Worm (Caenorhabditis elegans) whole organism, young adult: ENCODE data around the gene fkb-1.

Experiments used
- C06A6.2 ChIP-seq: fragments of 200-800 bp; sonication (Bioruptor generic); conservative IDR thresholded peaks from 2 replicates; pipeline ENCODE4 v1.3.6; 2022; ENCODE audit warnings: missing genetic modification characterization, missing compliant biosample characterization
- F10E7.11 ChIP-seq: sonication (generic microtip); optimal IDR thresholded peaks from 2 replicates; lab custom pipeline; 2017; ENCODE audit warnings: mild to moderate bottlenecking, missing genetic modification characterization, moderate library complexity, missing compliant biosample characterization
- F23B12.7 ChIP-seq: sonication (generic microtip); optimal IDR thresholded peaks from 2 replicates; lab custom pipeline; 2017; ENCODE audit warnings: missing genetic modification characterization, mild to moderate bottlenecking, missing compliant biosample characterization, antibody characterized with exemption, moderate library complexity; ENCODE audit not compliant: insufficient read depth
- F37B4.10 ChIP-seq: fragments of 200-800 bp; sonication (Bioruptor generic); IDR thresholded peaks from 2 replicates; pipeline ENCODE4 v1.3.6; 2022; ENCODE audit warnings: missing genetic modification characterization, missing compliant biosample characterization
- F39B2.1 ChIP-seq: fragments of 200-800 bp; sonication (Bioruptor generic); IDR thresholded peaks from 2 replicates; pipeline ENCODE4 v1.3.6; 2022; ENCODE audit warnings: missing genetic modification reagents, missing genetic modification characterization, missing compliant biosample characterization
- F52B5.7 ChIP-seq: sonication (generic microtip); optimal IDR thresholded peaks from 2 replicates; lab custom pipeline; 2016; ENCODE audit warnings: mild to moderate bottlenecking, missing genetic modification characterization, missing compliant biosample characterization
- F55B11.4 ChIP-seq: sonication (generic microtip); optimal IDR thresholded peaks from 2 replicates; lab custom pipeline; 2016; ENCODE audit warnings: missing compliant biosample characterization, missing genetic modification characterization, borderline replicate concordance; ENCODE audit not compliant: insufficient read depth
- K11D2.4 ChIP-seq: fragments of 200-800 bp; sonication (Bioruptor generic); IDR thresholded peaks from 2 replicates; pipeline ENCODE4 v1.3.6; 2022; ENCODE audit warnings: missing genetic modification reagents, missing genetic modification characterization, missing compliant biosample characterization
- K12H6.12 ChIP-seq: fragments of 200-800 bp; sonication (Bioruptor generic); optimal IDR thresholded peaks from 2 replicates; lab custom pipeline; 2018; ENCODE audit warnings: mild to moderate bottlenecking, missing genetic modification characterization, missing compliant biosample characterization
- Y53G8AR.9 ChIP-seq: fragments of 200-800 bp; sonication (Bioruptor generic); conservative IDR thresholded peaks from 2 replicates; pipeline ENCODE4 v1.3.6; 2022; ENCODE audit warnings: missing genetic modification reagents, missing genetic modification characterization, missing compliant biosample characterization
- Y79H2A.3 ChIP-seq: fragments of 200-800 bp; sonication (Bioruptor generic); conservative IDR thresholded peaks from 2 replicates; pipeline ENCODE4 v1.3.6; 2022; ENCODE audit warnings: missing genetic modification reagents, missing genetic modification characterization, missing compliant biosample characterization
- Y95B8A.8 ChIP-seq: fragments of 200-800 bp; sonication (Bioruptor generic); IDR thresholded peaks from 2 replicates; pipeline ENCODE4 v1.3.6; 2022; ENCODE audit warnings: missing genetic modification reagents, missing genetic modification characterization, missing compliant biosample characterization
- aptf-3 ChIP-seq: fragments of 200-800 bp; sonication (Bioruptor generic); IDR thresholded peaks from 2 replicates; pipeline ENCODE4 v1.3.6; 2022; ENCODE audit warnings: missing genetic modification characterization, missing compliant biosample characterization
- atf-7 ChIP-seq: sonication (generic microtip); optimal IDR thresholded peaks from 2 replicates; lab custom pipeline; 2017; ENCODE audit warnings: mild to moderate bottlenecking, missing genetic modification characterization, missing compliant biosample characterization
- attf-5 ChIP-seq: fragments of 200-800 bp; sonication (Bioruptor generic); optimal IDR thresholded peaks from 2 replicates; lab custom pipeline; 2018; ENCODE audit warnings: mild to moderate bottlenecking, missing genetic modification characterization, missing compliant biosample characterization
- ccch-3 ChIP-seq: fragments of 200-800 bp; sonication (Bioruptor generic); optimal IDR thresholded peaks from 2 replicates; lab custom pipeline; 2018; ENCODE audit warnings: mild to moderate bottlenecking, missing genetic modification characterization, missing compliant biosample characterization
- ceh-58 ChIP-seq: fragments of 200-800 bp; sonication (Bioruptor generic); IDR thresholded peaks from 2 replicates; pipeline ENCODE4 v1.3.6; 2022; ENCODE audit warnings: missing genetic modification characterization, missing compliant biosample characterization
- ceh-91 ChIP-seq: fragments of 200-800 bp; sonication (Bioruptor generic); IDR thresholded peaks from 2 replicates; pipeline ENCODE4 v1.3.6; 2022; ENCODE audit warnings: missing genetic modification reagents, missing genetic modification characterization, missing compliant biosample characterization
- dpff-1 ChIP-seq: sonication (generic microtip); optimal IDR thresholded peaks from 2 replicates; lab custom pipeline; 2017; ENCODE audit warnings: mild to moderate bottlenecking, missing genetic modification characterization, missing compliant biosample characterization
- efl-1 ChIP-seq: fragments of 150-350 bp; optimal IDR thresholded peaks from 2 replicates; lab custom pipeline; 2014; ENCODE audit warnings: missing biosample characterization, missing genetic modification reagents, missing genetic modification characterization
- egl-44 ChIP-seq: fragments of 200-800 bp; sonication (Bioruptor generic); IDR thresholded peaks from 2 replicates; pipeline ENCODE4 v1.3.6; 2022; ENCODE audit warnings: missing genetic modification reagents, missing genetic modification characterization, missing compliant biosample characterization
- ekl-4 ChIP-seq: fragments of 200-800 bp; sonication (Bioruptor generic); IDR thresholded peaks from 2 replicates; pipeline ENCODE4 v1.3.6; 2022; ENCODE audit warnings: missing genetic modification reagents, missing genetic modification characterization, missing compliant biosample characterization
- ets-4 ChIP-seq: fragments of 200-800 bp; sonication (Bioruptor generic); optimal IDR thresholded peaks from 2 replicates; lab custom pipeline; 2018; ENCODE audit warnings: mild to moderate bottlenecking, missing genetic modification characterization, missing compliant biosample characterization
- fkh-3 ChIP-seq: sonication (generic microtip); optimal IDR thresholded peaks from 2 replicates; lab custom pipeline; 2016; ENCODE audit warnings: mild to moderate bottlenecking, missing genetic modification characterization, missing compliant biosample characterization
- him-1 ChIP-seq: sonication (generic microtip); optimal IDR thresholded peaks from 2 replicates; lab custom pipeline; 2016; ENCODE audit warnings: missing genotype, missing genetic modification reagents, missing genetic modification characterization, missing compliant biosample characterization
- hrde-1 ChIP-seq: sonication (generic microtip); optimal IDR thresholded peaks from 2 replicates; lab custom pipeline; 2016; ENCODE audit warnings: missing genetic modification characterization, mild to moderate bottlenecking, missing compliant biosample characterization, moderate library complexity, missing genotype, missing genetic modification reagents, borderline replicate concordance
- hsf-1 ChIP-seq: fragments of 200-800 bp; sonication (Bioruptor generic); IDR thresholded peaks from 2 replicates; pipeline ENCODE4 v1.3.6; 2022; ENCODE audit warnings: missing genetic modification reagents, missing genetic modification characterization, missing compliant biosample characterization
- lin-54 ChIP-seq: fragments of 200-800 bp; sonication (Bioruptor generic); optimal IDR thresholded peaks from 2 replicates; lab custom pipeline; 2018; ENCODE audit warnings: mild to moderate bottlenecking, missing genetic modification characterization, missing compliant biosample characterization
- lir-1 ChIP-seq: fragments of 200-800 bp; sonication (Bioruptor generic); conservative IDR thresholded peaks from 2 replicates; pipeline ENCODE4 v1.3.6; 2022; ENCODE audit warnings: missing genetic modification reagents, missing genetic modification characterization, missing compliant biosample characterization
- lsy-27 ChIP-seq: sonication (generic microtip); optimal IDR thresholded peaks from 2 replicates; lab custom pipeline; 2017; ENCODE audit warnings: missing genetic modification characterization, mild to moderate bottlenecking, missing compliant biosample characterization, antibody characterized with exemption, missing genotype, borderline replicate concordance; ENCODE audit not compliant: insufficient read depth
- madf-10 ChIP-seq: sonication (generic microtip); optimal IDR thresholded peaks from 2 replicates; lab custom pipeline; 2016; ENCODE audit warnings: mild to moderate bottlenecking, missing genetic modification characterization, missing compliant biosample characterization
- madf-3 ChIP-seq: fragments of 200-800 bp; sonication (Bioruptor generic); IDR thresholded peaks from 2 replicates; pipeline ENCODE4 v1.3.6; 2022; ENCODE audit warnings: missing genetic modification reagents, missing genetic modification characterization, missing compliant biosample characterization
- madf-8 ChIP-seq: fragments of 200-800 bp; sonication (Bioruptor generic); conservative IDR thresholded peaks from 2 replicates; pipeline ENCODE4 v1.3.6; 2022; ENCODE audit warnings: missing genetic modification reagents, missing genetic modification characterization, missing compliant biosample characterization
- nfyb-1 ChIP-seq: fragments of 200-800 bp; sonication (Bioruptor generic); IDR thresholded peaks from 2 replicates; pipeline ENCODE4 v1.3.6; 2022; ENCODE audit warnings: missing genetic modification reagents, missing genetic modification characterization, missing compliant biosample characterization
- nhr-179 ChIP-seq: sonication (generic microtip); optimal IDR thresholded peaks from 2 replicates; lab custom pipeline; 2016; ENCODE audit warnings: mild to moderate bottlenecking, missing genetic modification characterization, missing compliant biosample characterization
- pbrm-1 ChIP-seq: fragments of 200-800 bp; sonication (Bioruptor generic); IDR thresholded peaks from 2 replicates; pipeline ENCODE4 v1.3.6; 2022; ENCODE audit warnings: missing genetic modification reagents, missing genetic modification characterization, missing compliant biosample characterization
- rcor-1 ChIP-seq: fragments of 200-800 bp; sonication (Bioruptor generic); IDR thresholded peaks from 2 replicates; pipeline ENCODE4 v1.3.6; 2022; ENCODE audit warnings: missing genetic modification reagents, missing genetic modification characterization, missing compliant biosample characterization
- repo-1 ChIP-seq: sonication (generic microtip); optimal IDR thresholded peaks from 2 replicates; lab custom pipeline; 2017; ENCODE audit warnings: mild to moderate bottlenecking, missing genetic modification characterization, missing compliant biosample characterization
- sea-2 ChIP-seq: fragments of 200-800 bp; sonication (Bioruptor generic); IDR thresholded peaks from 2 replicates; pipeline ENCODE4 v1.3.6; 2022; ENCODE audit warnings: missing genetic modification characterization, missing compliant biosample characterization
- snpc-1.3 ChIP-seq: sonication (generic microtip); optimal IDR thresholded peaks from 2 replicates; lab custom pipeline; 2017; ENCODE audit warnings: missing genetic modification characterization, mild to moderate bottlenecking, missing compliant biosample characterization, antibody characterized with exemption, moderate library complexity, missing genotype, missing genetic modification reagents; ENCODE audit not compliant: insufficient read depth
- sptf-2 ChIP-seq: fragments of 200-800 bp; sonication (Bioruptor generic); optimal IDR thresholded peaks from 2 replicates; lab custom pipeline; 2018; ENCODE audit warnings: mild to moderate bottlenecking, missing genetic modification characterization, missing compliant biosample characterization
- tbx-9 ChIP-seq: sonication (generic microtip); optimal IDR thresholded peaks from 2 replicates; lab custom pipeline; 2016; ENCODE audit warnings: borderline replicate concordance, missing genetic modification characterization, inconsistent platforms, missing compliant biosample characterization
- unc-130 ChIP-seq: sonication (generic microtip); optimal IDR thresholded peaks from 2 replicates; lab custom pipeline; 2016; ENCODE audit warnings: missing genetic modification reagents, missing genetic modification characterization, missing compliant biosample characterization
- xnd-1 ChIP-seq: sonication (generic microtip); optimal IDR thresholded peaks from 2 replicates; lab custom pipeline; 2016; ENCODE audit warnings: missing genotype, missing genetic modification reagents, missing genetic modification characterization, missing compliant biosample characterization
- zfh-2 ChIP-seq: fragments of 200-800 bp; sonication (Bioruptor generic); conservative IDR thresholded peaks from 2 replicates; pipeline ENCODE4 v1.3.6; 2022; ENCODE audit warnings: missing genetic modification reagents, missing genetic modification characterization, missing compliant biosample characterization
- ztf-22 ChIP-seq: fragments of 200-800 bp; sonication (Bioruptor generic); optimal IDR thresholded peaks from 2 replicates; lab custom pipeline; 2018; ENCODE audit warnings: mild to moderate bottlenecking, missing genetic modification characterization, moderate library complexity, missing compliant biosample characterization
- ztf-28 ChIP-seq: fragments of 200-800 bp; sonication (Bioruptor generic); IDR thresholded peaks from 2 replicates; pipeline ENCODE4 v1.3.6; 2022; ENCODE audit warnings: missing genetic modification reagents, missing genetic modification characterization, missing compliant biosample characterization
- ztf-6 ChIP-seq: fragments of 200-800 bp; sonication (Bioruptor generic); IDR thresholded peaks from 2 replicates; pipeline ENCODE4 v1.3.6; 2022; ENCODE audit warnings: missing genetic modification reagents, missing genetic modification characterization, missing compliant biosample characterization

Gene fkb-1

DNA sequence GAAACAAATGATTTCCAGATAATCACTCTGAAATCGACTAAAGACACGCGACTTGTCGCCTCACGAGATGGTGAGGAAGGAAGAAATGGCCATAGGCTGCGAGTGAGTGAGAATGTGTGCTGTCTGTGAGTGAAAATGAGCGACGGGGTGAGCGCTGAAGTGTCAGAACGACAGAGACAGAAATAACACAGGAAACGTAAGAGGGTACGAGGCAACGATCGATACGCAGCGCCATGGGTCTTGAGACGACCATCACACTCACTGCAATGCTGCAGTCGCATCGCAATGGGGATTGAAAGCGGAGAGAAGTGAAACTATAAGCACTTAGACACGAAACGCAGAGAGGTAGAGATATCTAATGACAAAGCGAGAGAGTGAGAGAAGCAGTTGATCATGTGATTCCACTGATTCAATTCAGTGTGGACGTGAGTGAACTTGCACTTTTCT is 46.4 kb downstream of the fkb-1 start:
- TF ChIP-seq zfh-2 (GFP tag; lab: Robert Waterston, UW) (peak; percentile 95), ceh-58 (no peak), atf-7 (tag; lab: Kevin White, UChicago) (peak; percentile 87), unc-130 (GFP tag; lab: Kevin White, UChicago) (no peak), madf-3 (0 out of 2 replicates have a peak, but pooled peaks have one; percentile 69), madf-8 (GFP tag; lab: Robert Waterston, UW) (no peak), F23B12.7 (peak; percentile 27), F39B2.1 (0 out of 2 replicates have a peak, but pooled peaks have one; percentile 12), xnd-1 (tag; lab: Kevin White, UChicago) (no peak), him-1 (tag; lab: Kevin White, UChicago) (no peak), ccch-3 (GFP tag; lab: Kevin White, UChicago) (no peak), rcor-1 (GFP tag; lab: Robert Waterston, UW) (peak; percentile 63), repo-1 (tag; lab: Kevin White, UChicago) (peak; percentile 79), ztf-6 (GFP tag; lab: Robert Waterston, UW) (no peak; the same call in 1 of the 2 replicates), egl-44 (GFP tag; lab: Robert Waterston, UW) (peak; percentile 54; the same call in 1 of the 2 replicates), ets-4 (GFP tag; lab: Kevin White, UChicago) (peak; percentile 73), hrde-1 (tag; lab: Kevin White, UChicago) (no peak), dpff-1 (tag; lab: Kevin White, UChicago) (no peak), hsf-1 (GFP tag; lab: Robert Waterston, UW) (0 out of 2 replicates have a peak, but pooled peaks have one; percentile 6), nfyb-1 (GFP tag; lab: Robert Waterston, UW) (peak; percentile 90), nhr-179 (tag; lab: Kevin White, UChicago) (no peak), ekl-4 (GFP tag; lab: Robert Waterston, UW) (peak; percentile 74), lir-1 (GFP tag; lab: Robert Waterston, UW) (peak; percentile 97), lin-54 (GFP tag; lab: Kevin White, UChicago) (peak; percentile 57), ceh-91 (GFP tag; lab: Robert Waterston, UW) (no peak), ztf-28 (GFP tag; lab: Robert Waterston, UW) (no peak), aptf-3 (no peak), tbx-9 (tag; lab: Kevin White, UChicago) (no peak), snpc-1.3 (tag; lab: Kevin White, UChicago) (no peak), Y95B8A.8 (peak; percentile 54; the same call in 1 of the 2 replicates), fkh-3 (tag; lab: Kevin White, UChicago) (no peak), C06A6.2 (GFP tag; lab: Robert Waterston, UW) (peak; percentile 89), efl-1 (GFP tag; lab: Kevin White, UChicago) (no peak), K11D2.4 (GFP tag; lab: Robert Waterston, UW) (peak; percentile 86; the same call in 1 of the 2 replicates), madf-10 (peak; percentile 84), sptf-2 (GFP tag; lab: Kevin White, UChicago) (no peak), K12H6.12 (tag; lab: Kevin White, UChicago) (peak; percentile 90), sea-2 (no peak), F10E7.11 (peak; percentile 0), lsy-27 (no peak), F55B11.4 (tag; lab: Kevin White, UChicago) (no peak), F52B5.7 (tag; lab: Kevin White, UChicago) (peak; percentile 11), Y53G8AR.9 (GFP tag; lab: Robert Waterston, UW) (no peak), F37B4.10 (GFP tag; lab: Robert Waterston, UW) (no peak), attf-5 (GFP tag; lab: Kevin White, UChicago) (peak; percentile 89), ztf-22 (GFP tag; lab: Kevin White, UChicago) (peak; percentile 81), Y79H2A.3 (GFP tag; lab: Robert Waterston, UW) (no peak; the same call in 1 of the 2 replicates), pbrm-1 (GFP tag; lab: Robert Waterston, UW) (peak; percentile 82; the same call in 1 of the 2 replicates)
